Worm (Caenorhabditis elegans) whole organism, L1 larva: Measurements from ENCODE around the gene set-20.

Source experiments
- C34B4.2 ChIP-seq: sonication (generic microtip); optimal IDR thresholded peaks from 2 replicates; lab custom pipeline; 2017; ENCODE audit warnings: mild to moderate bottlenecking, missing genetic modification characterization, missing compliant biosample characterization
- Y116A8C.19 ChIP-seq: sonication (generic microtip); optimal IDR thresholded peaks from 2 replicates; lab custom pipeline; 2016; ENCODE audit warnings: missing compliant biosample characterization, missing genetic modification characterization, borderline replicate concordance
- alr-1 ChIP-seq: fragments of 200-800 bp; sonication (Bioruptor generic); optimal IDR thresholded peaks from 2 replicates; lab custom pipeline; 2018; ENCODE audit warnings: borderline replicate concordance, mild to moderate bottlenecking, missing genetic modification characterization, missing compliant biosample characterization
- ceh-90 ChIP-seq: sonication (generic microtip); optimal IDR thresholded peaks from 2 replicates; lab custom pipeline; 2016; ENCODE audit warnings: missing genetic modification characterization, missing compliant biosample characterization
- egl-27 ChIP-seq, 2 experiments: fragments of 150-350 bp in 1 of 2; sonication (generic microtip); optimal IDR thresholded peaks; 3 replicates each; lab custom pipeline; 2017 to 2018; ENCODE audit warnings: missing biosample characterization in 2 of 2, missing genetic modification characterization in 2 of 2, missing genetic modification reagents in 2 of 2
- lin-39 ChIP-seq: fragments of 150-350 bp; optimal IDR thresholded peaks from 2 replicates; lab custom pipeline; 2014; ENCODE audit warnings: missing biosample characterization, missing genetic modification reagents, missing genetic modification characterization
- mep-1 ChIP-seq: fragments of 150-350 bp; optimal IDR thresholded peaks from 2 replicates; lab custom pipeline; 2014; ENCODE audit warnings: missing biosample characterization, missing genetic modification characterization
- nhr-11 ChIP-seq: fragments of 150-350 bp; optimal IDR thresholded peaks from 2 replicates; lab custom pipeline; 2014; ENCODE audit warnings: missing biosample characterization, missing genetic modification characterization
- skn-1 ChIP-seq: fragments of 150-350 bp; optimal IDR thresholded peaks from 2 replicates; lab custom pipeline; 2014; ENCODE audit warnings: missing biosample characterization, missing genetic modification characterization
- snpc-4 ChIP-seq: fragments of 150-350 bp; optimal IDR thresholded peaks from 2 replicates; lab custom pipeline; 2014; ENCODE audit warnings: missing biosample characterization, missing genetic modification characterization
- unc-62 ChIP-seq: fragments of 150-350 bp; optimal IDR thresholded peaks from 2 replicates; lab custom pipeline; 2014; ENCODE audit warnings: missing biosample characterization, missing genetic modification reagents, missing genetic modification characterization
- zag-1 ChIP-seq: fragments of 150-350 bp; optimal IDR thresholded peaks from 2 replicates; lab custom pipeline; 2014; ENCODE audit warnings: missing biosample characterization, missing genetic modification characterization

DNA sequence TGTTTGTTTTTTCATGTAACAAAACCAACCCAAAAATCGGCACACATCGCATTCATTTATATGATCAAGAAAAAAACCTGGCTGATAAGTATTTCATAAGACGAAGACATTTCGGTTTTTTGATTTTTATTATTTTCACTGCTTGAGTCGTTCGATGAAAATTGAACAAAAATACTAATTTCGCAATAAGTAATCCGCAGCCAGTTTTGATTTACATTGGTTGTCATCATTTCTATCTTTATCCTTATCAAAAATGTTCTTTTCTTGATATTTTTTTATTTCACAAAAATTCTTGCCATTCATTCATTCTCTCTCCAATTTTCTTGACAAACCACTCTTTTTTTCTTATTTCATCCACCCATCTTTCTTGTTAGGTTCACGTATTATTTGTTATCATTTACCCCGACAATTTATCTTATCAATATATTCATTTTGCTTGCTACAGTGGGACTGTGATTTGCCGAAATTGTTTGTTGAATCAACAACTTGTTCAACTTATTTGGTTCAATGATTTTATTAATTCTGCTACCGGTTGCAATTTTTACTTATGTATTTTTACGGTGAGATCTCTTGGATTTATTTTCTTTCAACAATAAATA lies 28.2 kb upstream of the set-20 start, which contains the start of gene cyp-43A1:
- TF ChIP-seq egl-27 (tag; optimal IDR thresholded peaks at IDR 0.05; lab: Kevin White, UChicago) (no peak), Y116A8C.19 (no peak), lin-39 (no peak), unc-62 (GFP tag; lab: Kevin White, UChicago) (no peak), C34B4.2 (tag; lab: Kevin White, UChicago) (no peak), skn-1 (tag; lab: Kevin White, UChicago) (peak; percentile 60), zag-1 (no peak), snpc-4 (tag; lab: Kevin White, UChicago) (no peak), mep-1 (tag; lab: Kevin White, UChicago) (no peak), ceh-90 (tag; lab: Kevin White, UChicago) (no peak), nhr-11 (tag; lab: Kevin White, UChicago) (no peak), alr-1 (tag; lab: Kevin White, UChicago) (no peak)
